Worm (Caenorhabditis elegans) whole organism, L4 larva: ENCODE results near the gene gtl-1.
"Not testable (repeated sequence)": the region's sequence is repeated elsewhere in the genome, so short reads cannot be mapped to it uniquely, and the experiment has no call there.

Experiments used
- D1046.2 ChIP-seq: fragments of 200-800 bp; sonication (Bioruptor generic); IDR thresholded peaks from 2 replicates; pipeline ENCODE4 v1.3.6; 2022; ENCODE audit warnings: missing genetic modification characterization, missing compliant biosample characterization
- F26F4.8 ChIP-seq: fragments of 200-800 bp; sonication (Bioruptor generic); conservative IDR thresholded peaks from 2 replicates; pipeline ENCODE4 v1.3.6; 2022; ENCODE audit warnings: missing genetic modification characterization, missing compliant biosample characterization
- Y105C5A.15 ChIP-seq: fragments of 200-800 bp; sonication (Bioruptor generic); IDR thresholded peaks from 2 replicates; pipeline ENCODE4 v1.3.6; 2022; ENCODE audit warnings: missing genetic modification characterization, missing compliant biosample characterization
- ZK337.2 ChIP-seq: fragments of 200-800 bp; sonication (Bioruptor generic); IDR thresholded peaks from 2 replicates; pipeline ENCODE4 v1.3.6; 2022; ENCODE audit warnings: missing genetic modification reagents, missing genetic modification characterization, missing compliant biosample characterization
- ZK546.5 ChIP-seq, 2 experiments: sonication (generic microtip); optimal IDR thresholded peaks; 2 replicates each; lab custom pipeline; 2017; ENCODE audit warnings: missing biosample characterization in 2 of 2, missing genetic modification characterization in 2 of 2
- aha-1 ChIP-seq: fragments of 150-350 bp; peaks from one replicate; lab custom pipeline; 2014; ENCODE audit warnings: missing biosample characterization, missing genetic modification characterization
- daf-12 ChIP-seq: fragments of 150-350 bp; optimal IDR thresholded peaks from 2 replicates; lab custom pipeline; 2014; ENCODE audit warnings: missing biosample characterization, missing genetic modification reagents, missing genetic modification characterization
- daf-16 ChIP-seq, 3 experiments: sonication (generic microtip); optimal IDR thresholded peaks; 2 replicates each; lab custom pipeline; 2016 to 2017; ENCODE audit warnings: missing genetic modification characterization in 3 of 3, missing genetic modification reagents in 3 of 3, mild to moderate bottlenecking in 2 of 3, missing compliant biosample characterization in 2 of 3, missing biosample characterization in 1 of 3, moderate library complexity in 1 of 3
- dmd-6 ChIP-seq: fragments of 200-800 bp; sonication (Bioruptor generic); IDR thresholded peaks from 2 replicates; pipeline ENCODE4 v1.3.6; 2022; ENCODE audit warnings: missing genetic modification reagents, missing genetic modification characterization, missing compliant biosample characterization
- duxl-1 ChIP-seq: sonication (generic microtip); optimal IDR thresholded peaks from 2 replicates; lab custom pipeline; 2016; ENCODE audit warnings: mild to moderate bottlenecking, missing genetic modification characterization, moderate library complexity, missing compliant biosample characterization; ENCODE audit not compliant: poor library complexity
- gei-8 ChIP-seq: fragments of 200-800 bp; sonication (Bioruptor generic); optimal IDR thresholded peaks from 2 replicates; lab custom pipeline; 2018; ENCODE audit warnings: mild to moderate bottlenecking, missing genetic modification characterization, missing compliant biosample characterization
- hlh-11 ChIP-seq: fragments of 200-800 bp; sonication (Bioruptor generic); optimal IDR thresholded peaks from 2 replicates; lab custom pipeline; 2018; ENCODE audit warnings: mild to moderate bottlenecking, missing genetic modification characterization, missing compliant biosample characterization
- hlh-30 ChIP-seq: sonication (generic microtip); optimal IDR thresholded peaks from 2 replicates; lab custom pipeline; 2017; ENCODE audit warnings: antibody characterized with exemption, mild to moderate bottlenecking, missing genetic modification characterization, missing compliant biosample characterization; ENCODE audit not compliant: insufficient read depth
- hmg-1.1 ChIP-seq: fragments of 200-800 bp; sonication (Bioruptor generic); IDR thresholded peaks from 2 replicates; pipeline ENCODE4 v1.3.6; 2022; ENCODE audit warnings: missing genetic modification reagents, missing genetic modification characterization, missing compliant biosample characterization
- lin-29 ChIP-seq: fragments of 200-800 bp; sonication (Bioruptor generic); IDR thresholded peaks from 2 replicates; pipeline ENCODE4 v1.3.6; 2022; ENCODE audit warnings: missing genetic modification reagents, missing genetic modification characterization, missing compliant biosample characterization
- madf-9 ChIP-seq: fragments of 200-800 bp; sonication (Bioruptor generic); conservative IDR thresholded peaks from 2 replicates; pipeline ENCODE4 v1.3.6; 2022; ENCODE audit warnings: missing genetic modification reagents, missing genetic modification characterization, missing compliant biosample characterization
- mep-1 ChIP-seq: fragments of 150-350 bp; sonication (generic microtip); optimal IDR thresholded peaks from 3 replicates; lab custom pipeline; 2014; ENCODE audit warnings: missing biosample characterization, missing genetic modification characterization
- mes-2 ChIP-seq: sonication (generic microtip); optimal IDR thresholded peaks from 2 replicates; lab custom pipeline; 2016; ENCODE audit warnings: missing genotype, mild to moderate bottlenecking, missing genetic modification characterization, missing compliant biosample characterization; ENCODE audit not compliant: poor library complexity, severe bottlenecking
- mxl-2 ChIP-seq: fragments of 200-800 bp; sonication (Bioruptor generic); conservative IDR thresholded peaks from 2 replicates; pipeline ENCODE4 v1.3.6; 2022; ENCODE audit warnings: missing genetic modification reagents, missing genetic modification characterization, missing compliant biosample characterization
- nhr-111 ChIP-seq: fragments of 200-800 bp; sonication (Bioruptor generic); optimal IDR thresholded peaks from 2 replicates; lab custom pipeline; 2018; ENCODE audit warnings: mild to moderate bottlenecking, missing genetic modification characterization, missing compliant biosample characterization
- nhr-42 ChIP-seq: fragments of 200-800 bp; sonication (Bioruptor generic); IDR thresholded peaks from 2 replicates; pipeline ENCODE4 v1.3.6; 2022; ENCODE audit warnings: missing genetic modification characterization, missing compliant biosample characterization
- pha-4 ChIP-seq, 2 experiments: fragments of 150-350 bp in 1 of 2; fragments of 200-800 bp in 1 of 2; sonication (Bioruptor generic) in 1 of 2; IDR thresholded peaks in 1 of 2; optimal IDR thresholded peaks in 1 of 2; 2 replicates each; pipeline versions ENCODE4 v1.3.6 to Lab custom; 2014 to 2022; ENCODE audit warnings: missing genetic modification characterization in 2 of 2, missing genetic modification reagents in 2 of 2, missing biosample characterization in 1 of 2, missing compliant biosample characterization in 1 of 2
- pqm-1 ChIP-seq: sonication (generic microtip); optimal IDR thresholded peaks from 2 replicates; lab custom pipeline; 2017; ENCODE audit warnings: missing biosample characterization, missing genetic modification characterization
- rbr-2 ChIP-seq: sonication (generic microtip); optimal IDR thresholded peaks from 2 replicates; lab custom pipeline; 2016; ENCODE audit warnings: missing genotype, missing genetic modification characterization, missing compliant biosample characterization
- snpc-1.2 ChIP-seq: fragments of 200-800 bp; sonication (Bioruptor generic); IDR thresholded peaks from 2 replicates; pipeline ENCODE4 v1.3.6; 2022; ENCODE audit warnings: missing genetic modification reagents, missing genetic modification characterization, missing compliant biosample characterization
- spr-1 ChIP-seq: sonication (generic microtip); optimal IDR thresholded peaks from 2 replicates; lab custom pipeline; 2016; ENCODE audit warnings: mild to moderate bottlenecking, missing genetic modification characterization, missing compliant biosample characterization
- unc-39 ChIP-seq: sonication (generic microtip); optimal IDR thresholded peaks from 2 replicates; lab custom pipeline; 2017; ENCODE audit warnings: missing biosample characterization, missing genetic modification characterization
- unc-62 ChIP-seq, 3 experiments: fragments of 150-350 bp in 1 of 3; sonication (generic microtip); optimal IDR thresholded peaks in 2 of 3; peaks in 1 of 3; 1 replicate in 1 of 3; 2 replicates in 2 of 3; lab custom pipeline; 2014 to 2017; ENCODE audit warnings: missing biosample characterization in 3 of 3, missing genetic modification characterization in 3 of 3, missing genetic modification reagents in 3 of 3, missing genotype in 1 of 3
- zag-1 ChIP-seq: fragments of 150-350 bp; optimal IDR thresholded peaks from 2 replicates; lab custom pipeline; 2014; ENCODE audit warnings: missing biosample characterization, missing genetic modification characterization

Gene gtl-1

DNA sequence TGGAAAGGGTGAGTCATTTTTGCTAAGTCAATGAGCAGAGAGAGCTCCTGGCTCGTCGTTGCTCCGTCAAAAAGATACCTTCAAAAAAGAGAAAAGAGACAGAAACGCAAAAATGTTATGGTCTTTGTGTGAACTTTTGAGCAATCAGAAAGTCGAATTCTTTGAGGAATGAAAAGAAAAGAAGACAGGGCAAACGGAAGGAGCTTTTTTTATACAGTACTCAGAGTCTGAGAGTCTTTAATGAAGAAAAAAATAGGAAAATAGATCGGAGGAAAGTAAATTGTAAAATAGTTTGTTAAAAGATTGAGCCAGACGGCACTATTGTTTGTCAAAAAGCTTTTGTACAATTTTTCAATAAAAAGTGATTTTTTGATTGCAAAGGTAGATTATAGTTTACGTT, 10.1 kb upstream of the gtl-1 start:
- TF ChIP-seq pha-4 (GFP tag; IDR thresholded peaks at IDR 0.05; lab: Robert Waterston, UW) (no peak), pha-4 (tag; optimal IDR thresholded peaks at IDR 0.05; lab: Kevin White, UChicago) (peak; percentile 61), lin-29 (GFP tag; lab: Robert Waterston, UW) (no peak)

DNA sequence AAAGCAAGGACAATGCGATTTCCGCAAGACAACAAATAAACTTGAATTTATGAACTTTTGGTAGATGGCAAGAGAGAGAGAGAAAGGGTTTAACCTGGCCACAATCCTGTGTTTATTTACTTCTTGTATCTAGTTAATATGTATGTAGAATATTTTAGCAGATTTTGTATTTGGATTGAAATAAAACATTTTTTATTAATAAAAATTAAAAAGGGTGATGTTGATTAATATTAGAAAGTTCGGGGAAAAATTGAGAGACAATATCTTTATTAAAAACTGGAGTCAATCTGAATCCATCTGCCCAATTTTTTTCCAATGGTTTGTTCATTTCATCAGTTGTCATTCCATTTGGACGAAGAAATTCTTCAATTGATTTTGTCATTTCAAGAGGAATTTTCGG, 6.8 kb upstream of the gtl-1 start, which contains the start of gene col-127:
col-127 (minus strand) TSS at position 101 of the 400 bp plus-strand sequence.
- TF ChIP-seq pqm-1 = no peak
- TF ChIP-seq hmg-1.1 (GFP tag; lab: Robert Waterston, UW) = no peak
- TF ChIP-seq aha-1 (tag; lab: Kevin White, UChicago) = no peak
- no peak for TF ChIP-seq daf-12 (tag; lab: Kevin White, UChicago)
- TF ChIP-seq mep-1 (tag; lab: Kevin White, UChicago) = no peak
- no peak for TF ChIP-seq mes-2 (tag; lab: Kevin White, UChicago)
- TF ChIP-seq hlh-30 = no peak
- no peak for TF ChIP-seq mxl-2 (GFP tag; lab: Robert Waterston, UW)
- TF ChIP-seq snpc-1.2 = no peak
- TF ChIP-seq duxl-1 (tag; lab: Kevin White, UChicago) = no peak
- TF ChIP-seq unc-39 (tag; lab: Kevin White, UChicago) = no peak
- TF ChIP-seq daf-16 (GFP tag; optimal IDR thresholded peaks at IDR 0.05; lab: Kevin White, UChicago) = no peak
- no peak for TF ChIP-seq daf-16 (tag; optimal IDR thresholded peaks at IDR 0.05; lab: Kevin White, UChicago)
- TF ChIP-seq nhr-42 (GFP tag; lab: Robert Waterston, UW) = no peak
- no peak for TF ChIP-seq dmd-6 (GFP tag; lab: Robert Waterston, UW)
- no peak for TF ChIP-seq rbr-2 (tag; lab: Kevin White, UChicago)

ce11 chrIV:11263101-11263500, 3.8 kb upstream of the gtl-1 start, which contains the start of gene col-126:
col-126 (plus strand) TSS chrIV:11263401.
- not testable (repeated sequence) for TF ChIP-seq zag-1 (tag; lab: Kevin White, UChicago); nhr-111 (GFP tag; lab: Kevin White, UChicago); spr-1 (tag; lab: Kevin White, UChicago)

ce11 chrIV:11261535-11261934, 2.2 kb upstream of the gtl-1 start, which contains the start of gene F54D1.1:
F54D1.1 (plus strand) TSS chrIV:11261835.
- no peak for TF ChIP-seq hlh-11 (tag; lab: Kevin White, UChicago)
- no peak for TF ChIP-seq gei-8 (GFP tag; lab: Kevin White, UChicago)
- TF ChIP-seq Y105C5A.15 = no peak
- no peak for TF ChIP-seq D1046.2
- TF ChIP-seq F26F4.8 (GFP tag; lab: Robert Waterston, UW) = no peak

- TF ChIP-seq nhr-111 (GFP tag; lab: Kevin White, UChicago) = no peak
- TF ChIP-seq ZK337.2 (GFP tag; lab: Robert Waterston, UW) = no peak
- peak in 1 of 2 experiments; percentile 88 for TF ChIP-seq unc-62 (GFP tag; optimal IDR thresholded peaks at IDR 0.05 in 1 of 2; lab: Kevin White, UChicago)
- TF ChIP-seq unc-62 (tag; optimal IDR thresholded peaks at IDR 0.05; lab: Kevin White, UChicago) = no peak
- no peak for TF ChIP-seq ZK546.5 (tag; optimal IDR thresholded peaks at IDR 0.05; lab: Kevin White, UChicago)
- TF ChIP-seq madf-9 = no peak
- TF ChIP-seq aha-1 (tag; lab: Kevin White, UChicago) = peak; percentile 91
- TF ChIP-seq dmd-6 (GFP tag; lab: Robert Waterston, UW) = no peak
Observed at ce11 chrIV:11260544-11261227, 1.4 kb upstream of the gtl-1 start, which contains the start of gene C05C12.5. C05C12.5 (minus strand) TSS chrIV:11261185.
